Worm (Caenorhabditis elegans) whole organism, mixed stage, embryonic: Measurements from ENCODE around the gene Y54G2A.11.

Experiments used
- M03D4.4 ChIP-seq: sonication (generic microtip); optimal IDR thresholded peaks from 2 replicates; lab custom pipeline; 2017; ENCODE audit warnings: mild to moderate bottlenecking, missing genetic modification characterization, missing compliant biosample characterization
- bed-3 ChIP-seq: fragments of 200-800 bp; sonication (Bioruptor generic); optimal IDR thresholded peaks from 3 replicates; lab custom pipeline; 2018; ENCODE audit warnings: mild to moderate bottlenecking, missing genetic modification characterization, moderate library complexity, missing compliant biosample characterization
- blmp-1 ChIP-seq: fragments of 150-350 bp; optimal IDR thresholded peaks from 2 replicates; lab custom pipeline; 2014; ENCODE audit warnings: missing biosample characterization, missing genetic modification characterization
- ceh-39 ChIP-seq: fragments of 150-350 bp; optimal IDR thresholded peaks from 2 replicates; lab custom pipeline; 2014; ENCODE audit warnings: missing biosample characterization, missing genetic modification characterization
- ceh-43 ChIP-seq: fragments of 200-800 bp; sonication (Bioruptor generic); optimal IDR thresholded peaks from 2 replicates; lab custom pipeline; 2018; ENCODE audit warnings: mild to moderate bottlenecking, missing genetic modification characterization, moderate library complexity, missing compliant biosample characterization
- ceh-83 ChIP-seq: fragments of 200-800 bp; sonication (Bioruptor generic); optimal IDR thresholded peaks from 2 replicates; lab custom pipeline; 2018; ENCODE audit warnings: mild to moderate bottlenecking, missing genetic modification characterization, missing compliant biosample characterization
- ces-1 ChIP-seq: fragments of 150-350 bp; optimal IDR thresholded peaks from 2 replicates; lab custom pipeline; 2014; ENCODE audit warnings: missing biosample characterization, missing genetic modification reagents, missing genetic modification characterization
- cnd-1 ChIP-seq: fragments of 200-800 bp; sonication (Bioruptor generic); optimal IDR thresholded peaks from 2 replicates; lab custom pipeline; 2018; ENCODE audit warnings: mild to moderate bottlenecking, missing genetic modification characterization, missing compliant biosample characterization
- drap-1 ChIP-seq: fragments of 200-800 bp; sonication (Bioruptor generic); optimal IDR thresholded peaks from 3 replicates; lab custom pipeline; 2018; ENCODE audit warnings: mild to moderate bottlenecking, missing genetic modification characterization, missing compliant biosample characterization
- elt-1 ChIP-seq: sonication (generic microtip); optimal IDR thresholded peaks from 2 replicates; lab custom pipeline; 2017; ENCODE audit warnings: missing genetic modification characterization, mild to moderate bottlenecking, missing compliant biosample characterization, antibody characterized with exemption, moderate library complexity, borderline replicate concordance; ENCODE audit not compliant: insufficient read depth
- elt-3 ChIP-seq: fragments of 150-350 bp; optimal IDR thresholded peaks from 2 replicates; lab custom pipeline; 2014; ENCODE audit warnings: missing biosample characterization, missing genetic modification characterization
- flh-1 ChIP-seq: fragments of 200-800 bp; sonication (Bioruptor generic); optimal IDR thresholded peaks from 2 replicates; lab custom pipeline; 2018; ENCODE audit warnings: mild to moderate bottlenecking, missing genetic modification characterization, moderate library complexity, missing compliant biosample characterization
- ham-2 ChIP-seq: fragments of 200-800 bp; sonication (Bioruptor generic); optimal IDR thresholded peaks from 2 replicates; lab custom pipeline; 2018; ENCODE audit warnings: mild to moderate bottlenecking, missing genetic modification characterization, missing compliant biosample characterization
- hlh-1 ChIP-seq: fragments of 150-350 bp; optimal IDR thresholded peaks from 2 replicates; lab custom pipeline; 2014; ENCODE audit warnings: missing biosample characterization, missing genetic modification reagents, missing genetic modification characterization
- lin-13 ChIP-seq: fragments of 150-350 bp; optimal IDR thresholded peaks from 2 replicates; lab custom pipeline; 2014; ENCODE audit warnings: missing biosample characterization, missing genetic modification characterization
- lin-32 ChIP-seq: fragments of 200-800 bp; sonication (Bioruptor generic); optimal IDR thresholded peaks from 2 replicates; lab custom pipeline; 2018; ENCODE audit warnings: mild to moderate bottlenecking, missing genetic modification characterization, missing compliant biosample characterization
- lsy-2 ChIP-seq: fragments of 150-350 bp; optimal IDR thresholded peaks from 2 replicates; lab custom pipeline; 2014; ENCODE audit warnings: missing biosample characterization, missing genetic modification characterization
- mab-5 ChIP-seq: fragments of 150-350 bp; optimal IDR thresholded peaks from 2 replicates; lab custom pipeline; 2014; ENCODE audit warnings: missing biosample characterization, missing genetic modification characterization
- mep-1 ChIP-seq: fragments of 150-350 bp; optimal IDR thresholded peaks from 2 replicates; lab custom pipeline; 2017; ENCODE audit warnings: missing biosample characterization, missing genetic modification reagents, missing genetic modification characterization, inconsistent platforms
- mls-2 ChIP-seq: sonication (generic microtip); optimal IDR thresholded peaks from 2 replicates; lab custom pipeline; 2016; ENCODE audit warnings: mild to moderate bottlenecking, missing genetic modification characterization, moderate library complexity, missing compliant biosample characterization
- nhr-12 ChIP-seq: fragments of 150-350 bp; optimal IDR thresholded peaks from 2 replicates; lab custom pipeline; 2014; ENCODE audit warnings: missing biosample characterization, missing genetic modification characterization
- nhr-2 ChIP-seq: fragments of 150-350 bp; optimal IDR thresholded peaks from 2 replicates; lab custom pipeline; 2014; ENCODE audit warnings: missing biosample characterization, missing genetic modification characterization
- nhr-237 ChIP-seq: fragments of 150-350 bp; optimal IDR thresholded peaks from 2 replicates; lab custom pipeline; 2014; ENCODE audit warnings: missing biosample characterization, missing genetic modification characterization
- nhr-28 ChIP-seq: fragments of 150-350 bp; optimal IDR thresholded peaks from 2 replicates; lab custom pipeline; 2014; ENCODE audit warnings: missing biosample characterization, missing genetic modification characterization
- nhr-76 ChIP-seq: sonication (generic microtip); optimal IDR thresholded peaks from 2 replicates; lab custom pipeline; 2017; ENCODE audit warnings: missing biosample characterization, missing genetic modification characterization
- sem-2 ChIP-seq: fragments of 200-800 bp; sonication (Bioruptor generic); optimal IDR thresholded peaks from 2 replicates; lab custom pipeline; 2018; ENCODE audit warnings: mild to moderate bottlenecking, missing genetic modification characterization, missing compliant biosample characterization
- snpc-4 ChIP-seq: fragments of 150-350 bp; optimal IDR thresholded peaks from 2 replicates; lab custom pipeline; 2014; ENCODE audit warnings: missing biosample characterization, missing genetic modification characterization
- tbx-8 ChIP-seq: fragments of 200-800 bp; sonication (Bioruptor generic); optimal IDR thresholded peaks from 2 replicates; lab custom pipeline; 2018; ENCODE audit warnings: mild to moderate bottlenecking, missing genetic modification characterization, moderate library complexity, missing compliant biosample characterization
- unc-120 ChIP-seq: sonication (generic microtip); optimal IDR thresholded peaks from 2 replicates; lab custom pipeline; 2017; ENCODE audit warnings: missing genetic modification characterization, missing compliant biosample characterization; ENCODE audit not compliant: poor library complexity, severe bottlenecking
- unc-39 ChIP-seq: fragments of 150-350 bp; optimal IDR thresholded peaks from 2 replicates; lab custom pipeline; 2014; ENCODE audit warnings: missing biosample characterization, missing genetic modification characterization
- zip-8 ChIP-seq: fragments of 150-350 bp; optimal IDR thresholded peaks from 2 replicates; lab custom pipeline; 2014; ENCODE audit warnings: missing biosample characterization, missing genetic modification characterization
- ztf-11 ChIP-seq: fragments of 150-350 bp; optimal IDR thresholded peaks from 2 replicates; lab custom pipeline; 2014; ENCODE audit warnings: missing biosample characterization, missing genetic modification characterization

Y54G2A.11 gene

DNA sequence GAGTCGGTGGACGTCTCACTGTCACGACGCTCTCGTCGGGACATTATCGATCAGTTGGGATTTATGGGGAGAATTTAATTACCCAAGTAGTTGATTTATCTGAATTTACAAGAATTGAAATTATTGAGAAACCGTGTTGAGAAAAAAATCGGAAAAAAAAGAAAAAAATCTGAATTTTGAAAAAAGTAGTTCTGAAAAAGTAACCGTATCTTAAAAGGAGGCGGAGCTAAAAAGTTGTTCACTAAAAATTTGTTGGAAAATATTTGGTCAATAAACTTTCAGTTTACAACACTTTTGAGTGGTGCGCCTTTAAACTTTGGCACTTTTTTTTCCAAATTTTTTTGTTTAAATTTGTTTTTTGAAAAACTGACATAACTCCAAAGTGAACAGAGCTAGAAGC is at the start of gene Y54G2A.11:
TSS of gene Y54G2A.11 (minus strand) at position 101 of the 400 bp plus-strand sequence.
- TF ChIP-seq M03D4.4 (tag; lab: Kevin White, UChicago), result no peak
- TF ChIP-seq nhr-237 (tag; lab: Kevin White, UChicago), result no peak
- no peak for TF ChIP-seq hlh-1 (tag; lab: Kevin White, UChicago)
- TF ChIP-seq tbx-8 (GFP tag; lab: Kevin White, UChicago), result no peak
- no peak for TF ChIP-seq blmp-1 (tag; lab: Kevin White, UChicago)

DNA sequence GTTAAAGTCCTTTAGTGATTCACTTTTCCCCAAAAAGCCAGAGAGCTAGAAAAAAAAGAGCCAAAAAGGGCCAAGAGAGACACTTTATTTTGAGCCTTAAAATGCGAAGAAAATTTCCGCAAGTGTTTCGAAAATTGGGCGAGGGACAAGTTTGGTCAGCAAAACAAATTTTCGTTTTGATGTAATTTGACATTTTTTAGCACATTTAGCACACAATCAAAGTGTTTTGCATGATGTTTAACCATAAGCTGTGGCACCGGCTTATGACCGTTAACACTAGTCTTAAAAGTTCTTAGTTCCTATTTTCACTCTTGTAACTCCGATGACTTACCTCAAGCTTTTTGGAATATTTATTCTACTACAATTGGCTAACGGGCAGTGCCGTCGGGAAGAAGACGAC is 48.8 kb upstream of the Y54G2A.11 start, which contains the start of gene Y54G2A.37:
TSS of gene Y54G2A.37 (plus strand) at position 301 of the 400 bp plus-strand sequence.
- TF ChIP-seq elt-1, result no peak
- no peak for TF ChIP-seq mls-2 (tag; lab: Kevin White, UChicago)
- TF ChIP-seq nhr-2 (tag; lab: Kevin White, UChicago), result no peak
- TF ChIP-seq nhr-28 (tag; lab: Kevin White, UChicago), result no peak
- no peak for TF ChIP-seq ceh-83 (GFP tag; lab: Kevin White, UChicago)
- TF ChIP-seq ztf-11 (tag; lab: Kevin White, UChicago), result no peak
- TF ChIP-seq hlh-1 (tag; lab: Kevin White, UChicago), result no peak
- TF ChIP-seq mab-5 (tag; lab: Kevin White, UChicago), result no peak
- TF ChIP-seq lin-32 (GFP tag; lab: Kevin White, UChicago), result no peak
- no peak for TF ChIP-seq ces-1 (GFP tag; lab: Kevin White, UChicago)
- no peak for TF ChIP-seq snpc-4 (tag; lab: Kevin White, UChicago)
- TF ChIP-seq elt-3 (tag; lab: Kevin White, UChicago), result no peak
- no peak for TF ChIP-seq drap-1 (GFP tag; lab: Kevin White, UChicago)
- no peak for TF ChIP-seq ceh-39 (tag; lab: Kevin White, UChicago)
- TF ChIP-seq sem-2 (GFP tag; lab: Kevin White, UChicago), result no peak
- no peak for TF ChIP-seq ham-2 (GFP tag; lab: Kevin White, UChicago)
- TF ChIP-seq nhr-12, result no peak
- no peak for TF ChIP-seq ceh-43 (GFP tag; lab: Kevin White, UChicago)
- TF ChIP-seq, all 35 proteins: peak for 0

- TF ChIP-seq snpc-4 (tag; lab: Kevin White, UChicago), result no peak
- TF ChIP-seq zip-8 (tag; lab: Kevin White, UChicago), result no peak
- TF ChIP-seq lin-13 (tag; lab: Kevin White, UChicago), result no peak
- TF ChIP-seq unc-39, result no peak
- no peak for TF ChIP-seq lin-32 (GFP tag; lab: Kevin White, UChicago)
- TF ChIP-seq elt-3 (tag; lab: Kevin White, UChicago), result no peak
- no peak for TF ChIP-seq nhr-2 (tag; lab: Kevin White, UChicago)
- TF ChIP-seq sem-2 (GFP tag; lab: Kevin White, UChicago), result no peak
- no peak for TF ChIP-seq tbx-8 (GFP tag; lab: Kevin White, UChicago)
- no peak for TF ChIP-seq mls-2 (tag; lab: Kevin White, UChicago)
- no peak for TF ChIP-seq unc-120
Measured at ce11 chrIV:2819633-2820032, 48.0 kb upstream of the Y54G2A.11 start, which contains the start of gene Y54G2A.13. Gene Y54G2A.13 (minus strand): TSS chrIV:2819733.

DNA sequence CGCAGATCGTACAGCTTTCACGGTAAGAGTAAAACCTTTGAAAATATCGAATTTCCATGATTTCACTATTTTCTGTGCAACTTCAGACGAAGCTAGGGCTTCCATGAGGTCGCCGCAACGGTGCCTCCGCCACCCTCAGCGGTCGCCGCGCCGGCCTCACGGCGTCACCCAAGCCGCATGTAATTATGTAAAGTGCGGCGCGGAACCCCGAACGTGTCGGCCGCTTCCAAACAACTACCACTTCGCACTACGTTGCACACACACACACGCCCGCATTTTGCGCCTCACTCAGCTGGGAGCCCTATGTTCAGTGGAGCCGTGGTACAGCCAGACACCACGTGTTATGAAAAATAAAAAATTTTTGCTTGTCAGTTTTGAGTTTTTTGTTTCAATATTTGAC is 45.4 kb upstream of the Y54G2A.11 start:
- TF ChIP-seq ceh-39 (tag; lab: Kevin White, UChicago) (no peak), unc-39 (no peak), elt-3 (tag; lab: Kevin White, UChicago) (no peak), drap-1 (GFP tag; lab: Kevin White, UChicago) (no peak), cnd-1 (tag; lab: Kevin White, UChicago) (no peak), hlh-1 (tag; lab: Kevin White, UChicago) (no peak), mls-2 (tag; lab: Kevin White, UChicago) (no peak), zip-8 (tag; lab: Kevin White, UChicago) (no peak), nhr-76 (no peak), sem-2 (GFP tag; lab: Kevin White, UChicago) (no peak)

- TF ChIP-seq sem-2 (GFP tag; lab: Kevin White, UChicago), result no peak
- TF ChIP-seq elt-1, result peak; percentile 13
- peak; percentile 88 for TF ChIP-seq blmp-1 (tag; lab: Kevin White, UChicago)
- peak; percentile 27 for TF ChIP-seq ham-2 (GFP tag; lab: Kevin White, UChicago)
Measured at ce11 chrIV:2809208-2809607, 37.6 kb upstream of the Y54G2A.11 start, which contains the start of gene Y54G2A.76. Gene Y54G2A.76 (plus strand): TSS chrIV:2809410.

DNA sequence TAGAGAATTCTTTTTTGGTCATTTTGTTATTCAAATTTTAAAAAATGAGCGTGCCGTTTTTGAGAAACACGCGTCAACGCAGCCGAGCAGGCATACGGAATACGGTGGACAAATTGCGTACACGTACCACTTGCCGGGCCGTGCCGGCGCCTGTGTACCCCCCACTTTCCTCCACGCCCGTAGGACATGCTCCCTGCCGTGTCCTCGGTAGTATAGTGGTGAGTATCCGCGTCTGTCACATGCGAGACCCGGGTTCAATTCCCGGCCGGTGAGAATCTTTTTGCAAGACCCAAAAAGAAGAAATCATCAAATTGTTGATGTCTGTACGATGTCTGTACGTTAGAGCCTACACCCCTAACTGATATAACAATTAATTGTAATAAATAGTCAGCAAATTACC is 36.6 kb upstream of the Y54G2A.11 start:
- TF ChIP-seq elt-1, result no peak
- no peak for TF ChIP-seq lsy-2 (tag; lab: Kevin White, UChicago)
- no peak for TF ChIP-seq ztf-11 (tag; lab: Kevin White, UChicago)
- no peak for TF ChIP-seq unc-120
- TF ChIP-seq zip-8 (tag; lab: Kevin White, UChicago), result no peak
- TF ChIP-seq drap-1 (GFP tag; lab: Kevin White, UChicago), result no peak
- TF ChIP-seq bed-3 (GFP tag; lab: Kevin White, UChicago), result no peak
- no peak for TF ChIP-seq M03D4.4 (tag; lab: Kevin White, UChicago)
- no peak for TF ChIP-seq cnd-1 (tag; lab: Kevin White, UChicago)
- no peak for TF ChIP-seq mls-2 (tag; lab: Kevin White, UChicago)
- no peak for TF ChIP-seq flh-1 (GFP tag; lab: Kevin White, UChicago)
- no peak for TF ChIP-seq mep-1
- no peak for TF ChIP-seq hlh-1 (tag; lab: Kevin White, UChicago)
